Worm (Caenorhabditis elegans) whole organism, late embryonic: ENCODE results near the gene Y110A2AL.3.
"Not testable (repeated sequence)": the region's sequence is repeated elsewhere in the genome, so short reads cannot be mapped to it uniquely, and the experiment has no call there.

Experiments used
- C08G9.2 ChIP-seq: sonication (generic microtip); optimal IDR thresholded peaks from 2 replicates; lab custom pipeline; 2016; ENCODE audit warnings: mild to moderate bottlenecking, missing genetic modification characterization, moderate library complexity, missing compliant biosample characterization
- F13H6.1 ChIP-seq: sonication (generic microtip); optimal IDR thresholded peaks from 2 replicates; lab custom pipeline; 2016; ENCODE audit warnings: missing genetic modification characterization, missing compliant biosample characterization
- K02D7.2 ChIP-seq: sonication (generic microtip); optimal IDR thresholded peaks from 2 replicates; lab custom pipeline; 2017; ENCODE audit warnings: mild to moderate bottlenecking, missing genetic modification characterization, missing compliant biosample characterization
- K09A11.1 ChIP-seq: sonication (generic microtip); optimal IDR thresholded peaks from 2 replicates; lab custom pipeline; 2017; ENCODE audit warnings: antibody characterized with exemption, mild to moderate bottlenecking, missing genetic modification characterization, missing compliant biosample characterization; ENCODE audit not compliant: insufficient read depth
- ama-1 ChIP-seq: fragments of 150-350 bp; optimal IDR thresholded peaks from 2 replicates; lab custom pipeline; 2014
- ceh-19 ChIP-seq: fragments of 200-800 bp; sonication (Bioruptor generic); optimal IDR thresholded peaks from 2 replicates; lab custom pipeline; 2018; ENCODE audit warnings: mild to moderate bottlenecking, missing genetic modification characterization, missing compliant biosample characterization
- ceh-24 ChIP-seq: sonication (generic microtip); optimal IDR thresholded peaks from 2 replicates; lab custom pipeline; 2016; ENCODE audit warnings: mild to moderate bottlenecking, missing genetic modification characterization, missing compliant biosample characterization
- ceh-31 ChIP-seq: sonication (generic microtip); optimal IDR thresholded peaks from 2 replicates; lab custom pipeline; 2016; ENCODE audit warnings: missing genetic modification characterization, missing compliant biosample characterization
- ceh-34 ChIP-seq: sonication (generic microtip); optimal IDR thresholded peaks from 2 replicates; lab custom pipeline; 2016; ENCODE audit warnings: mild to moderate bottlenecking, missing genetic modification characterization, missing compliant biosample characterization
- ceh-45 ChIP-seq: fragments of 200-800 bp; sonication (Bioruptor generic); IDR thresholded peaks from 2 replicates; pipeline ENCODE4 v1.3.6; 2022; ENCODE audit warnings: missing genetic modification reagents, missing genetic modification characterization, missing compliant biosample characterization
- ceh-6 ChIP-seq: fragments of 200-800 bp; sonication (Bioruptor generic); optimal IDR thresholded peaks from 2 replicates; lab custom pipeline; 2018; ENCODE audit warnings: mild to moderate bottlenecking, missing genetic modification characterization, missing compliant biosample characterization
- ceh-9 ChIP-seq: sonication (generic microtip); optimal IDR thresholded peaks from 2 replicates; lab custom pipeline; 2016; ENCODE audit warnings: mild to moderate bottlenecking, missing genetic modification characterization, inconsistent platforms, missing compliant biosample characterization
- dve-1 ChIP-seq: sonication (generic microtip); optimal IDR thresholded peaks from 2 replicates; lab custom pipeline; 2017; ENCODE audit warnings: antibody characterized with exemption, mild to moderate bottlenecking, missing genetic modification characterization, missing compliant biosample characterization
- elt-4 ChIP-seq: sonication (generic microtip); optimal IDR thresholded peaks from 2 replicates; lab custom pipeline; 2016; ENCODE audit warnings: missing genetic modification characterization, missing compliant biosample characterization
- fkh-10 ChIP-seq: fragments of 150-350 bp; optimal IDR thresholded peaks from 2 replicates; lab custom pipeline; 2014; ENCODE audit warnings: missing biosample characterization, missing genetic modification reagents, missing genetic modification characterization
- fkh-6 ChIP-seq: sonication (generic microtip); optimal IDR thresholded peaks from 2 replicates; lab custom pipeline; 2016; ENCODE audit warnings: missing genetic modification characterization, missing compliant biosample characterization
- hlh-13 ChIP-seq: fragments of 200-800 bp; sonication (Bioruptor generic); optimal IDR thresholded peaks from 2 replicates; lab custom pipeline; 2018; ENCODE audit warnings: mild to moderate bottlenecking, missing genetic modification characterization, missing compliant biosample characterization
- hlh-6 ChIP-seq: sonication (generic microtip); optimal IDR thresholded peaks from 2 replicates; lab custom pipeline; 2016; ENCODE audit warnings: missing genotype, missing genetic modification characterization, missing compliant biosample characterization
- hlh-8 ChIP-seq: sonication (generic microtip); optimal IDR thresholded peaks from 2 replicates; lab custom pipeline; 2016; ENCODE audit warnings: missing genotype, missing genetic modification characterization, missing compliant biosample characterization
- lim-6 ChIP-seq: sonication (generic microtip); optimal IDR thresholded peaks from 2 replicates; lab custom pipeline; 2016; ENCODE audit warnings: missing genetic modification characterization, missing compliant biosample characterization
- madf-2 ChIP-seq: sonication (generic microtip); optimal IDR thresholded peaks from 2 replicates; lab custom pipeline; 2017; ENCODE audit warnings: missing genetic modification characterization, missing compliant biosample characterization
- mec-3 ChIP-seq: sonication (generic microtip); optimal IDR thresholded peaks from 2 replicates; lab custom pipeline; 2016; ENCODE audit warnings: borderline replicate concordance, missing genetic modification characterization, missing compliant biosample characterization
- nfya-1 ChIP-seq: sonication (generic microtip); optimal IDR thresholded peaks from 2 replicates; lab custom pipeline; 2017; ENCODE audit warnings: missing genetic modification characterization, mild to moderate bottlenecking, missing compliant biosample characterization, antibody characterized with exemption, moderate library complexity
- odd-2 ChIP-seq: sonication (generic microtip); optimal IDR thresholded peaks from 2 replicates; lab custom pipeline; 2017; ENCODE audit warnings: antibody characterized with exemption, mild to moderate bottlenecking, missing genetic modification characterization, missing compliant biosample characterization
- pat-9 ChIP-seq: fragments of 200-800 bp; sonication (Bioruptor generic); optimal IDR thresholded peaks from 2 replicates; lab custom pipeline; 2018; ENCODE audit warnings: mild to moderate bottlenecking, missing genetic modification characterization, moderate library complexity, missing compliant biosample characterization
- pha-2 ChIP-seq: sonication (generic microtip); optimal IDR thresholded peaks from 2 replicates; lab custom pipeline; 2017; ENCODE audit warnings: mild to moderate bottlenecking, missing genetic modification characterization, missing compliant biosample characterization
- pqm-1 ChIP-seq: sonication (generic microtip); optimal IDR thresholded peaks from 2 replicates; lab custom pipeline; 2016; ENCODE audit warnings: missing genetic modification characterization, missing compliant biosample characterization
- ref-2 ChIP-seq: sonication (generic microtip); optimal IDR thresholded peaks from 2 replicates; lab custom pipeline; 2016; ENCODE audit warnings: missing genetic modification characterization, missing compliant biosample characterization
- rnt-1 ChIP-seq: sonication (generic microtip); optimal IDR thresholded peaks from 2 replicates; lab custom pipeline; 2016; ENCODE audit warnings: missing genetic modification characterization, missing compliant biosample characterization
- sdc-2 ChIP-seq: sonication (generic microtip); optimal IDR thresholded peaks from 2 replicates; lab custom pipeline; 2016; ENCODE audit warnings: missing genotype, missing genetic modification characterization, missing compliant biosample characterization
- sox-2 ChIP-seq: fragments of 200-800 bp; sonication (Bioruptor generic); IDR thresholded peaks from 2 replicates; pipeline ENCODE4 v1.3.6; 2022; ENCODE audit warnings: missing genetic modification reagents, missing genetic modification characterization, missing compliant biosample characterization
- sox-4 ChIP-seq: sonication (generic microtip); optimal IDR thresholded peaks from 2 replicates; lab custom pipeline; 2017; ENCODE audit warnings: mild to moderate bottlenecking, missing genetic modification characterization, inconsistent platforms, missing compliant biosample characterization
- syd-9 ChIP-seq: sonication (generic microtip); optimal IDR thresholded peaks from 2 replicates; lab custom pipeline; 2016; ENCODE audit warnings: mild to moderate bottlenecking, missing genetic modification characterization, moderate library complexity, missing compliant biosample characterization
- tbx-2 ChIP-seq: sonication (generic microtip); optimal IDR thresholded peaks from 2 replicates; lab custom pipeline; 2016; ENCODE audit warnings: missing genetic modification characterization, missing compliant biosample characterization
- unc-42 ChIP-seq: sonication (generic microtip); optimal IDR thresholded peaks from 2 replicates; lab custom pipeline; 2016; ENCODE audit warnings: missing genotype, missing genetic modification characterization, missing compliant biosample characterization
- zip-5 ChIP-seq: sonication (generic microtip); optimal IDR thresholded peaks from 2 replicates; lab custom pipeline; 2016; ENCODE audit warnings: missing genetic modification characterization, missing compliant biosample characterization
- ztf-16 ChIP-seq: sonication (generic microtip); optimal IDR thresholded peaks from 2 replicates; lab custom pipeline; 2017; ENCODE audit warnings: missing genetic modification characterization, missing compliant biosample characterization

Y110A2AL.3 gene

ce11 chrII:2836853-2837252 lies 30.0 kb upstream of the Y110A2AL.3 start, which contains the start of gene K12H6.7:
TSS of gene K12H6.7 (minus strand) at chrII:2836953.
- TF ChIP-seq ceh-6 (GFP tag; lab: Kevin White, UChicago) = no peak
- TF ChIP-seq fkh-6 = no peak
- no peak for TF ChIP-seq ceh-31 (tag; lab: Kevin White, UChicago)
- no peak for TF ChIP-seq unc-42
- TF ChIP-seq sox-2 = no peak
- TF ChIP-seq madf-2 = no peak
- no peak for TF ChIP-seq pha-2
- no peak for TF ChIP-seq ceh-34
- TF ChIP-seq mec-3 (tag; lab: Kevin White, UChicago) = no peak
- TF ChIP-seq K02D7.2 (tag; lab: Kevin White, UChicago) = no peak
- no peak for TF ChIP-seq zip-5
- no peak for TF ChIP-seq odd-2
- no peak for TF ChIP-seq sox-4 (tag; lab: Kevin White, UChicago)
- no peak for TF ChIP-seq rnt-1 (tag; lab: Kevin White, UChicago)
- no peak for TF ChIP-seq ceh-24 (tag; lab: Kevin White, UChicago)
- TF ChIP-seq pat-9 (tag; lab: Kevin White, UChicago) = no peak
- TF ChIP-seq, all 69 proteins: peak for 0

ce11 chrII:2839004-2839403 lies 27.9 kb upstream of the Y110A2AL.3 start, which contains the start of gene Y110A2AL.4:
TSS of gene Y110A2AL.4 (plus strand) at chrII:2839304.
- not testable (repeated sequence) for TF ChIP-seq fkh-10 (GFP tag; lab: Kevin White, UChicago); lim-6 (tag; lab: Kevin White, UChicago); pha-2

DNA sequence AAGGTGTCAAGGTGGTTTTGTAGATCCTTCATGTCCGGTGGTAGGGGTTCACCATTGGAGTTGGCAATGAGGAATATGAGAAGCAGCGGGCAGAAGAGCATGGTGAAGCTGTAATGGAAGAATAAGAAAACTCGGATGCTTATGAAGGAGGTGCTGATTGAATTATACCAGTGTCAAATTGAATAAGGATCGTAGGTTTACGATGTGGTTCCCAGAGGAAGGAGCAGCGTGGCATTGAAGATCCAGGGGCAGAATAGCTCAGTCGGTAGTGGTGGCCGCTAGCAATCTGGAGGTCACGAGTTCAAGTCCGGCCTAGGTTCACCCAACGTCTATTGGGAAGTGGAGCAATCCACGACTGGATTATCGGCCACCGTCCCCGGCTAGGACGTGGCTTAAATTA lies 25.3 kb upstream of the Y110A2AL.3 start, which contains the start of gene Y110A2AL.6:
Y110A2AL.6 (minus strand) TSS at position 101 of the 400 bp plus-strand sequence.
- TF ChIP-seq ceh-19 (GFP tag; lab: Kevin White, UChicago) = no peak
- no peak for TF ChIP-seq mec-3 (tag; lab: Kevin White, UChicago)
- TF ChIP-seq ceh-9 = no peak
- TF ChIP-seq K09A11.1 (tag; lab: Kevin White, UChicago) = no peak
- no peak for TF ChIP-seq ama-1 (lab: Kevin White, UChicago)
- no peak for TF ChIP-seq C08G9.2
- no peak for TF ChIP-seq elt-4 (tag; lab: Kevin White, UChicago)
- no peak for TF ChIP-seq nfya-1 (tag; lab: Kevin White, UChicago)
- no peak for TF ChIP-seq hlh-8
- TF ChIP-seq ceh-45 (GFP tag; lab: Robert Waterston, UW) = no peak
- no peak for TF ChIP-seq fkh-6
- TF ChIP-seq tbx-2 (tag; lab: Kevin White, UChicago) = no peak
- no peak for TF ChIP-seq hlh-13 (GFP tag; lab: Kevin White, UChicago)
- TF ChIP-seq sdc-2 (tag; lab: Kevin White, UChicago) = no peak
- no peak for TF ChIP-seq ztf-16 (tag; lab: Kevin White, UChicago)
- no peak for TF ChIP-seq pqm-1 (tag; lab: Kevin White, UChicago)
- no peak for TF ChIP-seq F13H6.1 (tag; lab: Kevin White, UChicago)
- TF ChIP-seq, all 69 proteins: peak for 0

DNA sequence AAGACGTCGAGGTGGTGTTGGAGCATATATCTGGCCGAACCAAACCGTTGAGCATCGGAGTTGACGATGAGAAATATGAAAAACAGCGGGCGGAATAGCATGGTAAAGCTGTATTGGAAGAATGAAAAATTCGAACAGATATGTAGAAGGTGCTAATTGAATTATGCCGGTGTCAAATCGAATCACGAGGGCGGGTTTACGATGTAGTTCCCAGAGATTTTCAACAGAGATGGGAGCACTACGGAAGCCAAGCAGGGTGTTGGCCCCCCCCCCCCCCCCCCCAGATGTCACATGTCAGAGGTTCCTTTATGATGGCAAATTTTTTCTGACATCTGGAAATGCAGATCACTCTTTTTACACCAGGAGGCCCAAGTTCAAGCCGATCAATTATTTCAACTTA lies 23.8 kb upstream of the Y110A2AL.3 start, which contains the start of gene Y110A2AL.7:
Y110A2AL.7 (minus strand) TSS at position 101 of the 400 bp plus-strand sequence.
- TF ChIP-seq ref-2 (tag; lab: Kevin White, UChicago) = no peak
- no peak for TF ChIP-seq ceh-34
- no peak for TF ChIP-seq lim-6 (tag; lab: Kevin White, UChicago)
- TF ChIP-seq dve-1 = no peak
- no peak for TF ChIP-seq syd-9 (tag; lab: Kevin White, UChicago)
- no peak for TF ChIP-seq zip-5
- TF ChIP-seq ceh-24 (tag; lab: Kevin White, UChicago) = no peak
- no peak for TF ChIP-seq pqm-1 (tag; lab: Kevin White, UChicago)
- TF ChIP-seq hlh-6 (tag; lab: Kevin White, UChicago) = no peak
- TF ChIP-seq sdc-2 (tag; lab: Kevin White, UChicago) = no peak
